Worm (Caenorhabditis elegans) whole organism, L4 larva: ENCODE results near the gene rskd-1.

Experiments
- R02D3.7 ChIP-seq: fragments of 150-350 bp; sonication (generic microtip); optimal IDR thresholded peaks from 3 replicates; lab custom pipeline; 2014; ENCODE audit warnings: missing biosample characterization, missing genetic modification characterization
- T26A8.4 ChIP-seq: fragments of 200-800 bp; sonication (Bioruptor generic); IDR thresholded peaks from 2 replicates; pipeline ENCODE4 v1.3.6; 2022; ENCODE audit warnings: missing genetic modification characterization, missing compliant biosample characterization
- Y5F2A.4 ChIP-seq: fragments of 200-800 bp; sonication (Bioruptor generic); optimal IDR thresholded peaks from 2 replicates; lab custom pipeline; 2018; ENCODE audit warnings: mild to moderate bottlenecking, missing genetic modification characterization, missing compliant biosample characterization
- Y75B8A.6 ChIP-seq: fragments of 200-800 bp; sonication (Bioruptor generic); IDR thresholded peaks from 2 replicates; pipeline ENCODE4 v1.3.6; 2022; ENCODE audit warnings: missing genetic modification reagents, missing genetic modification characterization, missing compliant biosample characterization
- ZK337.2 ChIP-seq: fragments of 200-800 bp; sonication (Bioruptor generic); IDR thresholded peaks from 2 replicates; pipeline ENCODE4 v1.3.6; 2022; ENCODE audit warnings: missing genetic modification reagents, missing genetic modification characterization, missing compliant biosample characterization
- aha-1 ChIP-seq: fragments of 150-350 bp; peaks from one replicate; lab custom pipeline; 2014; ENCODE audit warnings: missing biosample characterization, missing genetic modification characterization
- aly-2 ChIP-seq: sonication (generic microtip); optimal IDR thresholded peaks from 2 replicates; lab custom pipeline; 2018; ENCODE audit warnings: missing biosample characterization, missing genetic modification characterization
- ceh-28 ChIP-seq: fragments of 150-350 bp; optimal IDR thresholded peaks from 2 replicates; lab custom pipeline; 2014; ENCODE audit warnings: missing biosample characterization, missing genetic modification reagents, missing genetic modification characterization
- ces-1 ChIP-seq: fragments of 150-350 bp; sonication (generic microtip); optimal IDR thresholded peaks from 4 replicates; lab custom pipeline; 2014; ENCODE audit warnings: missing biosample characterization, missing genetic modification reagents, missing genetic modification characterization
- cey-2 ChIP-seq: sonication (generic microtip); optimal IDR thresholded peaks from 3 replicates; lab custom pipeline; 2017; ENCODE audit warnings: missing genetic modification characterization, mild to moderate bottlenecking, missing compliant biosample characterization, antibody characterized with exemption, borderline replicate concordance; ENCODE audit not compliant: insufficient read depth
- daf-16 ChIP-seq, 3 experiments: sonication (generic microtip); optimal IDR thresholded peaks; 2 replicates each; lab custom pipeline; 2016 to 2017; ENCODE audit warnings: missing genetic modification characterization in 3 of 3, missing genetic modification reagents in 3 of 3, mild to moderate bottlenecking in 2 of 3, missing compliant biosample characterization in 2 of 3, missing biosample characterization in 1 of 3, moderate library complexity in 1 of 3
- dmd-6 ChIP-seq: fragments of 200-800 bp; sonication (Bioruptor generic); IDR thresholded peaks from 2 replicates; pipeline ENCODE4 v1.3.6; 2022; ENCODE audit warnings: missing genetic modification reagents, missing genetic modification characterization, missing compliant biosample characterization
- dpl-1 ChIP-seq: fragments of 150-350 bp; optimal IDR thresholded peaks from 2 replicates; lab custom pipeline; 2014; ENCODE audit warnings: missing biosample characterization, missing genetic modification reagents, missing genetic modification characterization
- duxl-1 ChIP-seq: sonication (generic microtip); optimal IDR thresholded peaks from 2 replicates; lab custom pipeline; 2016; ENCODE audit warnings: mild to moderate bottlenecking, missing genetic modification characterization, moderate library complexity, missing compliant biosample characterization; ENCODE audit not compliant: poor library complexity
- dve-1 ChIP-seq: sonication (generic microtip); optimal IDR thresholded peaks from 2 replicates; lab custom pipeline; 2017; ENCODE audit warnings: antibody characterized with exemption, mild to moderate bottlenecking, missing genetic modification characterization, missing compliant biosample characterization; ENCODE audit not compliant: insufficient read depth
- fkh-10 ChIP-seq: fragments of 150-350 bp; optimal IDR thresholded peaks from 2 replicates; lab custom pipeline; 2014; ENCODE audit warnings: missing biosample characterization, missing genetic modification reagents, missing genetic modification characterization
- fos-1 ChIP-seq: fragments of 150-350 bp; optimal IDR thresholded peaks from 2 replicates; lab custom pipeline; 2014; ENCODE audit warnings: missing biosample characterization, missing genetic modification characterization
- gei-8 ChIP-seq: fragments of 200-800 bp; sonication (Bioruptor generic); optimal IDR thresholded peaks from 2 replicates; lab custom pipeline; 2018; ENCODE audit warnings: mild to moderate bottlenecking, missing genetic modification characterization, missing compliant biosample characterization
- hlh-30 ChIP-seq: sonication (generic microtip); optimal IDR thresholded peaks from 2 replicates; lab custom pipeline; 2017; ENCODE audit warnings: antibody characterized with exemption, mild to moderate bottlenecking, missing genetic modification characterization, missing compliant biosample characterization; ENCODE audit not compliant: insufficient read depth
- jun-1 ChIP-seq: fragments of 150-350 bp; optimal IDR thresholded peaks from 2 replicates; lab custom pipeline; 2014; ENCODE audit warnings: missing biosample characterization, missing genetic modification reagents, missing genetic modification characterization
- lin-15B ChIP-seq: fragments of 150-350 bp; sonication (generic microtip); optimal IDR thresholded peaks from 3 replicates; lab custom pipeline; 2014; ENCODE audit warnings: missing biosample characterization, missing genetic modification characterization
- lin-29 ChIP-seq: fragments of 200-800 bp; sonication (Bioruptor generic); IDR thresholded peaks from 2 replicates; pipeline ENCODE4 v1.3.6; 2022; ENCODE audit warnings: missing genetic modification reagents, missing genetic modification characterization, missing compliant biosample characterization
- lin-38 ChIP-seq: fragments of 200-800 bp; sonication (Bioruptor generic); IDR thresholded peaks from 2 replicates; pipeline ENCODE4 v1.3.6; 2022; ENCODE audit warnings: missing genetic modification reagents, missing genetic modification characterization, missing compliant biosample characterization
- lir-3 ChIP-seq: sonication (generic microtip); optimal IDR thresholded peaks from 2 replicates; lab custom pipeline; 2016; ENCODE audit warnings: mild to moderate bottlenecking, missing genetic modification characterization, missing compliant biosample characterization
- lsy-2 ChIP-seq, 2 experiments: fragments of 150-350 bp in 1 of 2; sonication (generic microtip) in 1 of 2; optimal IDR thresholded peaks; 2 replicates each; lab custom pipeline; 2014 to 2017; ENCODE audit warnings: missing biosample characterization in 2 of 2, missing genetic modification characterization in 2 of 2
- madf-5 ChIP-seq, 2 experiments: fragments of 200-800 bp; sonication (Bioruptor generic); IDR thresholded peaks; 2 replicates each; pipeline ENCODE4 v1.3.6; 2022; ENCODE audit warnings: missing compliant biosample characterization in 2 of 2, missing genetic modification characterization in 2 of 2
- madf-9 ChIP-seq: fragments of 200-800 bp; sonication (Bioruptor generic); conservative IDR thresholded peaks from 2 replicates; pipeline ENCODE4 v1.3.6; 2022; ENCODE audit warnings: missing genetic modification reagents, missing genetic modification characterization, missing compliant biosample characterization
- mdl-1 ChIP-seq, 2 experiments: fragments of 150-350 bp in 1 of 2; sonication (generic microtip) in 1 of 2; optimal IDR thresholded peaks; 2 replicates each; lab custom pipeline; 2014 to 2017; ENCODE audit warnings: missing biosample characterization in 2 of 2, missing genetic modification characterization in 2 of 2
- mep-1 ChIP-seq: fragments of 150-350 bp; sonication (generic microtip); optimal IDR thresholded peaks from 3 replicates; lab custom pipeline; 2014; ENCODE audit warnings: missing biosample characterization, missing genetic modification characterization
- mes-2 ChIP-seq: sonication (generic microtip); optimal IDR thresholded peaks from 2 replicates; lab custom pipeline; 2016; ENCODE audit warnings: missing genotype, mild to moderate bottlenecking, missing genetic modification characterization, missing compliant biosample characterization; ENCODE audit not compliant: poor library complexity, severe bottlenecking
- mxl-2 ChIP-seq: fragments of 200-800 bp; sonication (Bioruptor generic); conservative IDR thresholded peaks from 2 replicates; pipeline ENCODE4 v1.3.6; 2022; ENCODE audit warnings: missing genetic modification reagents, missing genetic modification characterization, missing compliant biosample characterization
- nhr-111 ChIP-seq: fragments of 200-800 bp; sonication (Bioruptor generic); optimal IDR thresholded peaks from 2 replicates; lab custom pipeline; 2018; ENCODE audit warnings: mild to moderate bottlenecking, missing genetic modification characterization, missing compliant biosample characterization
- nhr-28 ChIP-seq: fragments of 150-350 bp; optimal IDR thresholded peaks from 2 replicates; lab custom pipeline; 2014; ENCODE audit warnings: missing biosample characterization, missing genetic modification characterization
- nhr-48 ChIP-seq: sonication (generic microtip); optimal IDR thresholded peaks from 2 replicates; lab custom pipeline; 2016; ENCODE audit warnings: mild to moderate bottlenecking, missing genetic modification characterization, missing compliant biosample characterization
- nhr-6 ChIP-seq: fragments of 150-350 bp; optimal IDR thresholded peaks from 2 replicates; lab custom pipeline; 2014; ENCODE audit warnings: missing biosample characterization, missing genetic modification characterization
- nhr-76 ChIP-seq: fragments of 150-350 bp; optimal IDR thresholded peaks from 2 replicates; lab custom pipeline; 2014; ENCODE audit warnings: missing biosample characterization, missing genetic modification characterization
- php-3 ChIP-seq: fragments of 200-800 bp; sonication (Bioruptor generic); IDR thresholded peaks from 2 replicates; pipeline ENCODE4 v1.3.6; 2022; ENCODE audit warnings: missing genetic modification reagents, missing genetic modification characterization, missing compliant biosample characterization
- pqm-1 ChIP-seq: sonication (generic microtip); optimal IDR thresholded peaks from 2 replicates; lab custom pipeline; 2017; ENCODE audit warnings: missing biosample characterization, missing genetic modification characterization
- rbr-2 ChIP-seq: sonication (generic microtip); optimal IDR thresholded peaks from 2 replicates; lab custom pipeline; 2016; ENCODE audit warnings: missing genotype, missing genetic modification characterization, missing compliant biosample characterization
- saeg-2 ChIP-seq: fragments of 200-800 bp; sonication (Bioruptor generic); IDR thresholded peaks from 2 replicates; pipeline ENCODE4 v1.3.6; 2022; ENCODE audit warnings: missing genetic modification reagents, missing genetic modification characterization, missing compliant biosample characterization
- sdz-12 ChIP-seq: fragments of 200-800 bp; sonication (Bioruptor generic); optimal IDR thresholded peaks from 2 replicates; lab custom pipeline; 2018; ENCODE audit warnings: mild to moderate bottlenecking, missing genetic modification characterization, missing compliant biosample characterization
- snpc-4 ChIP-seq: fragments of 150-350 bp; optimal IDR thresholded peaks from 2 replicates; lab custom pipeline; 2014; ENCODE audit warnings: missing biosample characterization, missing genetic modification characterization
- tag-97 ChIP-seq: fragments of 200-800 bp; sonication (Bioruptor generic); IDR thresholded peaks from 2 replicates; pipeline ENCODE4 v1.3.6; 2022; ENCODE audit warnings: missing genetic modification characterization, missing compliant biosample characterization
- unc-62 ChIP-seq, 3 experiments: fragments of 150-350 bp in 1 of 3; sonication (generic microtip); optimal IDR thresholded peaks in 2 of 3; peaks in 1 of 3; 1 replicate in 1 of 3; 2 replicates in 2 of 3; lab custom pipeline; 2014 to 2017; ENCODE audit warnings: missing biosample characterization in 3 of 3, missing genetic modification characterization in 3 of 3, missing genetic modification reagents in 3 of 3, missing genotype in 1 of 3
- zip-11 ChIP-seq: fragments of 200-800 bp; sonication (Bioruptor generic); IDR thresholded peaks from 2 replicates; pipeline ENCODE4 v1.3.6; 2022; ENCODE audit warnings: missing genetic modification characterization, missing compliant biosample characterization
- zip-2 ChIP-seq: fragments of 150-350 bp; optimal IDR thresholded peaks from 2 replicates; lab custom pipeline; 2014; ENCODE audit warnings: missing biosample characterization, missing genetic modification characterization

Gene rskd-1

ce11 chrV:12301985-12302591, 13.7 kb upstream of the rskd-1 start, which contains the start of the genes frm-7 and F55C5.17 (continued):
- TF ChIP-seq dpl-1 (GFP tag; lab: Kevin White, UChicago) (no peak), lin-29 (GFP tag; lab: Robert Waterston, UW) (no peak), snpc-4 (no peak), T26A8.4 (GFP tag; lab: Robert Waterston, UW) (no peak), nhr-111 (no peak), Y75B8A.6 (GFP tag; lab: Robert Waterston, UW) (no peak), zip-2 (tag; lab: Kevin White, UChicago) (no peak), rbr-2 (tag; lab: Kevin White, UChicago) (no peak), ZK337.2 (no peak), gei-8 (GFP tag; lab: Kevin White, UChicago) (no peak), dmd-6 (GFP tag; lab: Robert Waterston, UW) (peak; percentile 54), nhr-76 (tag; lab: Kevin White, UChicago) (no peak), lin-38 (GFP tag; lab: Robert Waterston, UW) (no peak), sdz-12 (no peak), saeg-2 (no peak), ces-1 (GFP tag; lab: Kevin White, UChicago) (no peak), duxl-1 (no peak), nhr-48 (tag; lab: Kevin White, UChicago) (peak; percentile 26), mdl-1 (tag; optimal IDR thresholded peaks at IDR 0.05; lab: Kevin White, UChicago) (no peak), zip-11 (GFP tag; lab: Robert Waterston, UW) (no peak), fkh-10 (GFP tag; lab: Kevin White, UChicago) (no peak)

- peak; percentile 64 for TF ChIP-seq cey-2 (tag; lab: Kevin White, UChicago)
- peak; percentile 32 for TF ChIP-seq mep-1 (tag; lab: Kevin White, UChicago)
- TF ChIP-seq pqm-1 (tag; lab: Kevin White, UChicago), result peak; percentile 53
- TF ChIP-seq madf-5 (GFP tag; IDR thresholded peaks at IDR 0.05; lab: Robert Waterston, UW), result no peak
- no peak for TF ChIP-seq daf-16 (GFP tag; optimal IDR thresholded peaks at IDR 0.05; lab: Kevin White, UChicago)
- peak; percentile 90 for TF ChIP-seq daf-16 (tag; optimal IDR thresholded peaks at IDR 0.05; lab: Kevin White, UChicago)
- peak; percentile 53 for TF ChIP-seq hlh-30 (tag; lab: Kevin White, UChicago)
- peak in 1 of 2 experiments; percentile 31 for TF ChIP-seq lsy-2 (tag; optimal IDR thresholded peaks at IDR 0.05; lab: Kevin White, UChicago)
- peak in 1 of 2 experiments; percentile 85 for TF ChIP-seq unc-62 (GFP tag; optimal IDR thresholded peaks at IDR 0.05 in 1 of 2; lab: Kevin White, UChicago)
- no peak for TF ChIP-seq unc-62 (tag; optimal IDR thresholded peaks at IDR 0.05; lab: Kevin White, UChicago)
- TF ChIP-seq nhr-6, result peak; percentile 64
- TF ChIP-seq saeg-2, result no peak
- peak; percentile 70 for TF ChIP-seq dve-1 (tag; lab: Kevin White, UChicago)
- peak; percentile 48 for TF ChIP-seq nhr-28 (tag; lab: Kevin White, UChicago)
- TF ChIP-seq mxl-2 (GFP tag; lab: Robert Waterston, UW), result no peak
Observed at ce11 chrV:12300780-12301460, 12.5 kb upstream of the rskd-1 start.

ce11 chrV:12300166-12300565, 11.8 kb upstream of the rskd-1 start:
- TF ChIP-seq daf-16 (GFP tag; optimal IDR thresholded peaks at IDR 0.05; lab: Kevin White, UChicago) (no peak), daf-16 (tag; optimal IDR thresholded peaks at IDR 0.05; lab: Kevin White, UChicago) (peak; percentile 65), nhr-28 (tag; lab: Kevin White, UChicago) (peak; percentile 81), madf-9 (GFP tag; lab: Robert Waterston, UW) (no peak), tag-97 (GFP tag; lab: Robert Waterston, UW) (no peak), fos-1 (tag; lab: Kevin White, UChicago) (no peak), R02D3.7 (tag; lab: Kevin White, UChicago) (no peak), aly-2 (no peak), php-3 (GFP tag; lab: Robert Waterston, UW) (no peak), lir-3 (tag; lab: Kevin White, UChicago) (no peak), duxl-1 (no peak), jun-1 (tag; lab: Kevin White, UChicago) (peak; percentile 49), mes-2 (tag; lab: Kevin White, UChicago) (peak; percentile 65), ceh-28 (tag; lab: Kevin White, UChicago) (no peak), aha-1 (tag; lab: Kevin White, UChicago) (peak; percentile 92), lin-15B (no peak), lin-29 (GFP tag; lab: Robert Waterston, UW) (no peak), Y5F2A.4 (GFP tag; lab: Kevin White, UChicago) (no peak)
